Fruit fly (Drosophila melanogaster): ENCODE measurements around the gene CG12003.

Gene CG12003

DNA sequence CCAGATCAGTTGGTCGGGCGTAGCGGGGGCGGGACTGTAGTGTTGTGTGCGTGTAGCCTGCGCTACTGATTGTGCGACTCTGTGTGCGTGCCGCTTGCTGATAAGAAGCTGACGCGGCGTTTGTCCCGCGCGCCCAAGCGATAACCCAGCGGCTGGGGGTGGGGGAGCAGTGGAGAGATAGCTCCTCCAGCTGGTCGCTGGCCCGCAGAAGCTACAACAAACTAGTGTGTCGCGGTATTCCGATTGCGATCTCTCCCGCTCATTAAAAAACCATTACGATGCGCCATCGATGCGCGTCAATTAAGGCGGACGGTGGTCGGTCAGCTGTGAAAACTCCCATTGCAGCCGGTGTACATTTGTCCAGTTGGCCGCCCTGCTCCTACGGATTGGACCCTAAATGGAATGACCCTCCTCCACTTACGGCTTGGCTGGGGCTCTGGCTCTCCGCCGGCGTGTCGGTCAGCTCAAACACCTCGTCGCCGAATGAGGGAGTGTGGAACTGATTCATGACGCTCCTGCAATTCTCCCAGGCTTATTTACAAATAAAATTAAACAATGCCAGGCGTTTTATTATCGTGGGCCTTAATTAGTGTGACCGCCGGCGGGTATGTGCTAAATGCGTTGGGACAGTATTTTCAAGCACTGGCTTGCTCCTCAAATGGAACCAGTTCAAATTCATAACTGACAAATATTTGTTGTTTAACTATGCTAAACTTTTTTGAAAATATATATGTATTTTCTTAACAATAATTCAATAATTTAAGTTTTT lies 37.1 kb downstream of the CG12003 start, which contains the start of gene CG12104 (continued):
- TF ChIP-seq CG17359 (tag; optimal IDR thresholded peaks at IDR 0.05), result no peak
- no peak for TF ChIP-seq tgo (GFP tag; IDR thresholded peaks at IDR 0.05)
- no peak for TF ChIP-seq Meics (GFP tag; optimal IDR thresholded peaks at IDR 0.05)
- TF ChIP-seq CG17568 (GFP tag; optimal IDR thresholded peaks at IDR 0.05), result no peak
- TF ChIP-seq abd-A (tag; optimal IDR thresholded peaks at IDR 0.05), result no peak
- no peak for TF ChIP-seq gro (GFP tag; optimal IDR thresholded peaks at IDR 0.05)
- no peak for TF ChIP-seq CG2129 (GFP tag; IDR thresholded peaks at IDR 0.05; ENCODE audit: partially characterized antibody)
- no peak for TF ChIP-seq Dip2 (GFP tag; IDR thresholded peaks at IDR 0.05)
- TF ChIP-seq CG10543 (GFP tag; optimal IDR thresholded peaks at IDR 0.05), result peak; percentile 95
- 0 out of 2 replicates have a peak, but pooled peaks have one; percentile 20 for TF ChIP-seq CG13287 (GFP tag; IDR thresholded peaks at IDR 0.05; ENCODE audit: partially characterized antibody)
- peak in 1 of 2 experiments; percentile 53 for TF ChIP-seq crp (GFP tag; optimal IDR thresholded peaks at IDR 0.05)
- TF ChIP-seq CG10959 (GFP tag; IDR thresholded peaks at IDR 0.05), result no peak
- peak; percentile 41 for TF ChIP-seq CG17385 (GFP tag; optimal IDR thresholded peaks at IDR 0.05)
- TF ChIP-seq lbe (GFP tag; optimal IDR thresholded peaks at IDR 0.05), result no peak
- no peak for TF ChIP-seq CG31388 (GFP tag; optimal IDR thresholded peaks at IDR 0.05)
- no peak for TF ChIP-seq ems (GFP tag; optimal IDR thresholded peaks at IDR 0.05)
- TF ChIP-seq H2.0 (GFP tag; IDR thresholded peaks at IDR 0.05), result no peak
- no peak for TF ChIP-seq CG3065 (GFP tag; optimal IDR thresholded peaks at IDR 0.05)
- no peak for TF ChIP-seq Vsx1 (GFP tag; optimal IDR thresholded peaks at IDR 0.05)
- TF ChIP-seq nerfin-2 (GFP tag; IDR thresholded peaks at IDR 0.05; ENCODE audit: partially characterized antibody), result 0 out of 2 replicates have a peak, but pooled peaks have one; percentile 6
- no peak for TF ChIP-seq Hr78 (GFP tag; optimal IDR thresholded peaks at IDR 0.05)
- no peak for TF ChIP-seq Mes4 (GFP tag; optimal IDR thresholded peaks at IDR 0.05)
- TF ChIP-seq unpg (GFP tag; optimal IDR thresholded peaks at IDR 0.05), result no peak
- TF ChIP-seq nom (GFP tag; optimal IDR thresholded peaks at IDR 0.05), result no peak
- no peak for TF ChIP-seq CHES-1-like (GFP tag; optimal IDR thresholded peaks at IDR 0.05)
- no peak for TF ChIP-seq Side (GFP tag; optimal IDR thresholded peaks at IDR 0.05)
- no peak for TF ChIP-seq Poxn (GFP tag; IDR thresholded peaks at IDR 0.05)
- no peak for TF ChIP-seq tx (GFP tag; optimal IDR thresholded peaks at IDR 0.05)
- no peak for TF ChIP-seq CG4707 (GFP tag; optimal IDR thresholded peaks at IDR 0.05)
- no peak for TF ChIP-seq CG1647 (GFP tag; optimal IDR thresholded peaks at IDR 0.05)
- TF ChIP-seq CG2712 (tag; optimal IDR thresholded peaks at IDR 0.05), result peak; percentile 48
- no peak for TF ChIP-seq pita (GFP tag; optimal IDR thresholded peaks at IDR 0.05)
- TF ChIP-seq NK7.1 (GFP tag; optimal IDR thresholded peaks at IDR 0.05), result no peak
- TF ChIP-seq zfh1 (GFP tag; IDR thresholded peaks at IDR 0.05), result no peak
- TF ChIP-seq CG17612 (GFP tag; IDR thresholded peaks at IDR 0.05), result no peak
- TF ChIP-seq CG16779 (GFP tag; IDR thresholded peaks at IDR 0.05), result no peak
- TF ChIP-seq nau (GFP tag; optimal IDR thresholded peaks at IDR 0.05), result no peak
- no peak for TF ChIP-seq z (GFP tag; IDR thresholded peaks at IDR 0.05)
- TF ChIP-seq E2f2 (GFP tag; IDR thresholded peaks at IDR 0.05), result peak; percentile 35; the same call in 1 of the 2 replicates
- no peak for TF ChIP-seq CG14667 (GFP tag; IDR thresholded peaks at IDR 0.05)
- TF ChIP-seq usp (GFP tag; optimal IDR thresholded peaks at IDR 0.05), result no peak
- TF ChIP-seq CG3995 (GFP tag; optimal IDR thresholded peaks at IDR 0.05), result no peak
- TF ChIP-seq grau (tag; optimal IDR thresholded peaks at IDR 0.05), result peak; percentile 37
- TF ChIP-seq CG15073 (GFP tag; optimal IDR thresholded peaks at IDR 0.05), result no peak
- no peak for TF ChIP-seq CG4282 (GFP tag; optimal IDR thresholded peaks at IDR 0.05)
- no peak for TF ChIP-seq CG18764 (GFP tag; optimal IDR thresholded peaks at IDR 0.05)
- no peak for TF ChIP-seq dan (GFP tag; IDR thresholded peaks at IDR 0.05)
- TF ChIP-seq pros (GFP tag; optimal IDR thresholded peaks at IDR 0.05), result no peak
- peak; percentile 21; the same call in 1 of the 2 replicates for TF ChIP-seq Scr (GFP tag; IDR thresholded peaks at IDR 0.05; ENCODE audit: partially characterized antibody)

All from whole organism, embryonic.